Fruit fly (Drosophila melanogaster) Kc167 (cell line): Measurements from ENCODE around the gene CG10700.

Experiments used
- h ChIP-seq: fragments of >200 bp; optimal IDR thresholded peaks from 3 replicates; lab custom pipeline; 2018; ENCODE audit warnings: missing external identifiers
- insv ChIP-seq: fragments of >200 bp; optimal IDR thresholded peaks from 3 replicates; lab custom pipeline; 2018; ENCODE audit warnings: missing external identifiers

DNA sequence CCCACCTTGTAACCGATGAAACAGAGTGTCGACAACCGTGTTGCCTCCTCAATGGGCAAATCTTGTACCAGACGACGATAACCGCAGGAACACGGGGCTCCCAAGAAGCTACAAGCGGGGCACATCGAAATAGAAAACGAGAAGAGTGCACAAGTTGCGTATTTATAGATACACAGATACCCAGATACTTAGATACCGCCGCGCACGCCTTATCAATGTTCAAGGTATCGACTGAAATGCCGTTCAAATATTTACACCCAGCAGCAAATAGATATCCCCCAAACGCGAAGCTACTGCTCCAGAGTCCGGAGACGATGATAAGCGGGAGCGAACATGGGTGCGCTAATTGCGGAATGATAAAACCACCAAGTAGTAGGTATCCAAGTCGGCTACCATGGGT is 19.8 kb upstream of the CG10700 start:
- TF ChIP-seq insv (lab: Kevin White, UChicago) (no peak), h (lab: Kevin White, UChicago) (no peak)
